Worm (Caenorhabditis elegans) whole organism, L2 larva: ENCODE results near the gene srh-129.

Experiments
- C34F6.9 ChIP-seq: fragments of 150-350 bp; optimal IDR thresholded peaks from 2 replicates; lab custom pipeline; 2014; ENCODE audit warnings: missing biosample characterization, missing genetic modification characterization
- Y55F3AM.14 ChIP-seq: fragments of 200-800 bp; sonication (Bioruptor generic); optimal IDR thresholded peaks from 2 replicates; lab custom pipeline; 2018; ENCODE audit warnings: mild to moderate bottlenecking, missing genetic modification characterization, missing compliant biosample characterization
- ZK546.5 ChIP-seq: sonication (generic microtip); optimal IDR thresholded peaks from 2 replicates; lab custom pipeline; 2017; ENCODE audit warnings: missing biosample characterization, missing genetic modification characterization
- alr-1 ChIP-seq: fragments of 150-350 bp; optimal IDR thresholded peaks from 2 replicates; lab custom pipeline; 2014; ENCODE audit warnings: missing biosample characterization, missing genetic modification characterization
- aly-2 ChIP-seq: fragments of 150-350 bp; optimal IDR thresholded peaks from 2 replicates; lab custom pipeline; 2014; ENCODE audit warnings: missing biosample characterization, missing genetic modification characterization
- ama-1 ChIP-seq: fragments of 150-350 bp; optimal IDR thresholded peaks from 2 replicates; lab custom pipeline; 2018; ENCODE audit warnings: inconsistent platforms
- blmp-1 ChIP-seq: sonication (generic microtip); optimal IDR thresholded peaks from 2 replicates; lab custom pipeline; 2017; ENCODE audit warnings: missing genetic modification characterization, mild to moderate bottlenecking, missing compliant biosample characterization, antibody characterized with exemption, moderate library complexity; ENCODE audit not compliant: insufficient read depth
- ceh-16 ChIP-seq: fragments of 150-350 bp; optimal IDR thresholded peaks from 2 replicates; lab custom pipeline; 2014; ENCODE audit warnings: missing biosample characterization, missing genetic modification characterization
- ceh-82 ChIP-seq: fragments of 150-350 bp; optimal IDR thresholded peaks from 2 replicates; lab custom pipeline; 2014; ENCODE audit warnings: missing biosample characterization, missing genetic modification characterization
- crh-2 ChIP-seq: sonication (generic microtip); optimal IDR thresholded peaks from 2 replicates; lab custom pipeline; 2017; ENCODE audit warnings: missing biosample characterization, missing genetic modification characterization
- dmd-4 ChIP-seq: sonication (generic microtip); optimal IDR thresholded peaks from 2 replicates; lab custom pipeline; 2017; ENCODE audit warnings: missing biosample characterization, missing genetic modification characterization
- egl-27 ChIP-seq: sonication (generic microtip); optimal IDR thresholded peaks from 3 replicates; lab custom pipeline; 2017; ENCODE audit warnings: missing biosample characterization, missing genetic modification reagents, missing genetic modification characterization
- elt-1 ChIP-seq: fragments of 150-350 bp; optimal IDR thresholded peaks from 2 replicates; lab custom pipeline; 2014; ENCODE audit warnings: missing biosample characterization, missing genetic modification characterization
- fos-1 ChIP-seq: fragments of 150-350 bp; optimal IDR thresholded peaks from 2 replicates; lab custom pipeline; 2014; ENCODE audit warnings: missing biosample characterization, missing genetic modification characterization
- gmeb-1 ChIP-seq: fragments of 150-350 bp; optimal IDR thresholded peaks from 2 replicates; lab custom pipeline; 2014; ENCODE audit warnings: missing biosample characterization, missing genetic modification characterization
- lin-11 ChIP-seq: fragments of 150-350 bp; sonication (generic microtip); optimal IDR thresholded peaks from 2 replicates; lab custom pipeline; 2014; ENCODE audit warnings: missing biosample characterization, missing genetic modification characterization, inconsistent platforms, mixed read lengths
- lin-13 ChIP-seq: fragments of 150-350 bp; optimal IDR thresholded peaks from 2 replicates; lab custom pipeline; 2014; ENCODE audit warnings: missing biosample characterization, missing genetic modification reagents, missing genetic modification characterization
- lin-39 ChIP-seq: fragments of 150-350 bp; optimal IDR thresholded peaks from 2 replicates; lab custom pipeline; 2014; ENCODE audit warnings: missing biosample characterization, missing genetic modification reagents, missing genetic modification characterization
- lsy-2 ChIP-seq, 2 experiments: fragments of 150-350 bp in 1 of 2; sonication (generic microtip) in 1 of 2; optimal IDR thresholded peaks; 2 replicates each; lab custom pipeline; 2014 to 2017; ENCODE audit warnings: missing biosample characterization in 2 of 2, missing genetic modification characterization in 2 of 2
- mab-5 ChIP-seq: fragments of 150-350 bp; optimal IDR thresholded peaks from 2 replicates; lab custom pipeline; 2014; ENCODE audit warnings: missing biosample characterization, missing genetic modification characterization
- nhr-11 ChIP-seq: fragments of 150-350 bp; optimal IDR thresholded peaks from 2 replicates; lab custom pipeline; 2014; ENCODE audit warnings: missing biosample characterization, missing genetic modification characterization
- nhr-12 ChIP-seq: fragments of 150-350 bp; optimal IDR thresholded peaks from 2 replicates; lab custom pipeline; 2014; ENCODE audit warnings: missing biosample characterization, missing genetic modification characterization
- nhr-129 ChIP-seq: fragments of 150-350 bp; optimal IDR thresholded peaks from 2 replicates; lab custom pipeline; 2014; ENCODE audit warnings: missing biosample characterization, missing genetic modification characterization
- nhr-21 ChIP-seq: fragments of 150-350 bp; optimal IDR thresholded peaks from 2 replicates; lab custom pipeline; 2014; ENCODE audit warnings: missing biosample characterization, missing genetic modification characterization
- nhr-23 ChIP-seq: fragments of 150-350 bp; optimal IDR thresholded peaks from 2 replicates; lab custom pipeline; 2014; ENCODE audit warnings: missing biosample characterization, missing genetic modification reagents, missing genetic modification characterization
- nhr-237 ChIP-seq: fragments of 150-350 bp; optimal IDR thresholded peaks from 2 replicates; lab custom pipeline; 2014; ENCODE audit warnings: missing biosample characterization, missing genetic modification characterization
- nhr-25 ChIP-seq: fragments of 150-350 bp; sonication (generic microtip); optimal IDR thresholded peaks from 3 replicates; lab custom pipeline; 2014; ENCODE audit warnings: missing biosample characterization, missing genetic modification characterization
- peb-1 ChIP-seq: fragments of 150-350 bp; optimal IDR thresholded peaks from 2 replicates; lab custom pipeline; 2014; ENCODE audit warnings: missing biosample characterization, missing genetic modification characterization
- sem-4 ChIP-seq: fragments of 150-350 bp; optimal IDR thresholded peaks from 2 replicates; lab custom pipeline; 2014; ENCODE audit warnings: missing biosample characterization, missing genetic modification reagents, missing genetic modification characterization
- skn-1 ChIP-seq: sonication (generic microtip); optimal IDR thresholded peaks from 2 replicates; lab custom pipeline; 2017; ENCODE audit warnings: missing biosample characterization, missing genetic modification characterization
- sma-3 ChIP-seq: sonication (generic microtip); optimal IDR thresholded peaks from 2 replicates; lab custom pipeline; 2016; ENCODE audit warnings: missing genetic modification reagents, missing genetic modification characterization, missing compliant biosample characterization
- snpc-4 ChIP-seq: fragments of 150-350 bp; optimal IDR thresholded peaks from 2 replicates; lab custom pipeline; 2014; ENCODE audit warnings: missing biosample characterization, missing genetic modification characterization
- unc-39 ChIP-seq: fragments of 150-350 bp; optimal IDR thresholded peaks from 2 replicates; lab custom pipeline; 2014; ENCODE audit warnings: missing biosample characterization, missing genetic modification characterization
- unc-55 ChIP-seq: fragments of 150-350 bp; sonication (generic microtip); optimal IDR thresholded peaks from 3 replicates; lab custom pipeline; 2014; ENCODE audit warnings: missing biosample characterization, missing genetic modification reagents, missing genetic modification characterization
- unc-62 ChIP-seq: fragments of 150-350 bp; optimal IDR thresholded peaks from 2 replicates; lab custom pipeline; 2014; ENCODE audit warnings: missing biosample characterization, missing genetic modification reagents, missing genetic modification characterization
- ztf-1 ChIP-seq: fragments of 200-800 bp; sonication (Bioruptor generic); conservative IDR thresholded peaks from 2 replicates; pipeline ENCODE4 v1.3.6; 2022; ENCODE audit warnings: missing genetic modification characterization, missing compliant biosample characterization
- ztf-4 ChIP-seq: fragments of 150-350 bp; optimal IDR thresholded peaks from 2 replicates; lab custom pipeline; 2014; ENCODE audit warnings: missing biosample characterization, missing genetic modification characterization

srh-129 gene

DNA sequence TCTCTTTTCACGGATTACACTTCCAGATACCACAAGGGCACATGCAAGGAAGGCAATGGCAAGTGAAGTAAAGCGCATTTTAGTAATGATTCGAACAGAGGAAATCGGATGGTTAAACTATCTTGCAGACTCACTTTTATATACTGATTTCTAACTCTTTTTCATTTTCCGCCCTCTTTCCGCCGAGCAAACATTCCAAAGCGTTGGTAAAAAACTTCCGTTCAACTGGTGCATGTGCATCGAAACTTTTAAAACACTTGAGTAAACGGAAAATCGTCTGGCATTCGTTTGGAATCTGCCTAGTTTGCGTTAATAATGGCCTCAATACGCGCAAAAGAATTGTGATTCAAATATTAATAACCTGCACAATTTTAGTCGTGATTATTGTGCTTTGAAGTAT is 21.0 kb upstream of the srh-129 start, which contains the start of gene abu-7:
Gene abu-7 (minus strand): TSS at position 101 of the 400 bp plus-strand sequence.
- no peak for TF ChIP-seq nhr-21 (tag; lab: Kevin White, UChicago)
- no peak for TF ChIP-seq mab-5 (tag; lab: Kevin White, UChicago)
- no peak for TF ChIP-seq unc-39 (tag; lab: Kevin White, UChicago)
- no peak for TF ChIP-seq C34F6.9 (tag; lab: Kevin White, UChicago)
- TF ChIP-seq crh-2 = no peak
- no peak for TF ChIP-seq nhr-237 (tag; lab: Kevin White, UChicago)
- no peak for TF ChIP-seq ztf-4 (tag; lab: Kevin White, UChicago)
- TF ChIP-seq gmeb-1 = no peak
- TF ChIP-seq unc-62 = no peak

DNA sequence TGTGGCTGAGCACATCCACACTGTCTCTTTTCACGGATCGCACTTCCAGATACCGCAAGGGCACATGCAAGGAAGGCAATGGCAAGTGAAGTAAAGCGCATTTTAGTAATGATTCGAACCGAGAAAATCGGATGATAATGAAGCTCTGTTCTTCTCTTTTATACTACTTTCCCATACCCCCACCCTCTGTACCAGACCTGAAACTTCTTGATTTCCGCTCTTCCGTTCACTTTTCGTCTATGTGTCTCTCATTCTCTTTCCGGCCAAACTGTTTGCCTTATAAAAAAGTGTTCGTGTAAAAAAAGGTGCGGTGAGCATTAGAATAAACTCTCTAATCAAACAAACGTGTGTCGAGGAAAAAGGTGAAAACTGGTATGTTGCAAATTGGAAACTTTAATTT is 18.1 kb upstream of the srh-129 start, which contains the start of gene abu-6:
Gene abu-6 (minus strand): TSS at position 101 of the 400 bp plus-strand sequence.
- no peak for TF ChIP-seq nhr-25 (tag; lab: Kevin White, UChicago)
- TF ChIP-seq lsy-2 (tag; optimal IDR thresholded peaks at IDR 0.05; lab: Kevin White, UChicago) = no peak
- TF ChIP-seq nhr-11 = no peak
- no peak for TF ChIP-seq crh-2
- TF ChIP-seq ztf-1 = no peak
- TF ChIP-seq lin-39 (tag; lab: Kevin White, UChicago) = no peak

DNA sequence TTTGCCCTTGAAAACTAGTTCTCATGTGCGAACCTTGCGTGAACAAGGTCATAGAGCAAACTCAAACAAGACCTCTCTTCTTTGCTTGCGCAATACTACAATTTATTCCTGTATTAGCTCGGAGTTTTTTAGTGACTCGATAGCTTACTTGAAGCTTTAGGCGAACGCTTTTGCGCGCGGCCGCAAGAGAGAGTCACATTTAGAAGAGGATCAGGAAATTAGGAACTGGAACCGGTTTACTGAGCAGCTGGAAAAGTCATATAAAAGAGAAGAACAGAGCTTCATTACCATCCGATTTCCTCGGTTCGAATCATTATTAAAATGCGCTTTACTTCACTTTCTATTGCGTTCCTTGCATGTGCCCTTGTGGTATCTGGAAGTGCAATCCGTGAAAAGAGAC is 14.6 kb upstream of the srh-129 start, which contains the start of gene abu-15:
Gene abu-15 (plus strand): TSS at position 301 of the 400 bp plus-strand sequence.
- no peak for TF ChIP-seq unc-62
- no peak for TF ChIP-seq nhr-12 (tag; lab: Kevin White, UChicago)
- TF ChIP-seq Y55F3AM.14 (GFP tag; lab: Kevin White, UChicago) = no peak
- no peak for TF ChIP-seq lin-39 (tag; lab: Kevin White, UChicago)
- no peak for TF ChIP-seq elt-1 (tag; lab: Kevin White, UChicago)
- no peak for TF ChIP-seq lsy-2 (tag; optimal IDR thresholded peaks at IDR 0.05; lab: Kevin White, UChicago)
- TF ChIP-seq ztf-4 (tag; lab: Kevin White, UChicago) = no peak
- no peak for TF ChIP-seq skn-1 (tag; lab: Kevin White, UChicago)
- no peak for TF ChIP-seq mab-5 (tag; lab: Kevin White, UChicago)
- TF ChIP-seq alr-1 (tag; lab: Kevin White, UChicago) = no peak
- TF ChIP-seq egl-27 (tag; lab: Kevin White, UChicago) = no peak
- TF ChIP-seq nhr-129 (tag; lab: Kevin White, UChicago) = no peak

DNA sequence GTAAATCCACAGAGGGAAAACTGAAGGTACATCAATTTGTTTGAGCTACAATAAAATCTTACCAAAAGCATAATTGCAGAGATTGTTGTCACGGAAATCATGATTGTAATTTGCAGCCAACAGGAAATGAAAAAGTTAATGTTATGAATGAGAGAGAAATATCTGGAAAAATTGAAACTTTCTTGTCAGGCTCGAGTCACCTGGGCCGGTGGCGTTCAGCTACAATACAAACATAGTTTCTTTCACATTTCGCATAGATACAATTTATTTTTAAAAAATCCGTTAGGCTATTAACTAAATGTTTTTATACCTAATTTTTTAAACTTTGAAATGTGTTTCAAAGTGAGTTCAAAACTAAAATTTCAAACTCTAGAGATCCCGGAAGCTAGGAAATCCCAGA is 14.0 kb upstream of the srh-129 start, which contains the start of gene srx-39:
Gene srx-39 (minus strand): TSS at position 101 of the 400 bp plus-strand sequence.
- TF ChIP-seq ceh-16 = no peak
- no peak for TF ChIP-seq lin-13
- TF ChIP-seq lsy-2 (tag; optimal IDR thresholded peaks at IDR 0.05; lab: Kevin White, UChicago) = no peak
- no peak for TF ChIP-seq nhr-23 (tag; lab: Kevin White, UChicago)
- no peak for TF ChIP-seq fos-1
- no peak for TF ChIP-seq ama-1
- TF ChIP-seq sem-4 (tag; lab: Kevin White, UChicago) = no peak
- TF ChIP-seq nhr-21 (tag; lab: Kevin White, UChicago) = no peak
- TF ChIP-seq nhr-12 (tag; lab: Kevin White, UChicago) = no peak
- TF ChIP-seq lin-11 = no peak
- no peak for TF ChIP-seq nhr-11
- TF ChIP-seq snpc-4 (tag; lab: Kevin White, UChicago) = no peak
- TF ChIP-seq peb-1 (tag; lab: Kevin White, UChicago) = no peak
- no peak for TF ChIP-seq C34F6.9 (tag; lab: Kevin White, UChicago)
- TF ChIP-seq unc-62 = no peak
- no peak for TF ChIP-seq blmp-1
- TF ChIP-seq ZK546.5 = no peak

DNA sequence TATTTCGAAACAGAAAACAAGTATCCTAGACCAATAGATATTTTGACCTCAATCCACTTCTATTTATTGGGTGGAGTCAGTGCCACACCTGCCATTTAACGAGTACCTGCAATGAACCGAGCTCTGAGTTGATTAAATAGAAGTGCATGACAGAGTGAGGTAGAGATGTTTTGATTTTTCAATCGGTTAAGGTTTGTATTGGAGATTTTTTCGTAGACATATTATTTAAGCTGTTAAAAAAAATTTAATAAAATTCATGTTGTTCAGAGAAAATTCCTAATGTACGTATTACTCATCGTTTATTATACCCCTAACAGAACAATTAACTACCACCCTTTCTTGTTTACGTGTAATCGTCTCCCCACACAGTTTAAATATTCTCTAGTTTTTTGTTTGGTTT is 11.8 kb upstream of the srh-129 start, which contains the start of gene srx-38:
Gene srx-38 (minus strand): TSS at position 101 of the 400 bp plus-strand sequence.
- TF ChIP-seq dmd-4 (tag; lab: Kevin White, UChicago) = no peak
- no peak for TF ChIP-seq egl-27 (tag; lab: Kevin White, UChicago)

DNA sequence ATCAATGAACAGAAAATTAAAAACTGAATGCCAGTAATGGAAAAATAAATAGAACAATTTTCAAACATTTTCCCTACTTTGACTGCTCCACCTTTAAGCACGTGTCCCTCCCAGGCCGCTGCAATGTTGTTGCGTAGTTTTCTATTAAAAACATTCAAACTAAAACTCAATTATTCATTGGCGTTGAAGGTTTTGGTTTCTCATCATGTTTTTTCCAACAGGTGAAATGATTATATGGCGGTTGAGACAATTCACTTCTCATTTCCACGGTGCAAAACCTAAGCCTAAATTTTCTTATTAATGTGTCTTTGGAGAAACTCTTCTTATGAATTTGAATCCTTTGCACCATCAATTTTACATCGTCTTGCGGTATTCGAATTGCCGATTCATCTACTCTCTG is 7.2 kb upstream of the srh-129 start, which contains the start of gene srh-130:
Gene srh-130 (plus strand): TSS at position 301 of the 400 bp plus-strand sequence.
- TF ChIP-seq crh-2 = no peak
- no peak for TF ChIP-seq nhr-23 (tag; lab: Kevin White, UChicago)
- no peak for TF ChIP-seq ceh-82 (tag; lab: Kevin White, UChicago)
- TF ChIP-seq alr-1 (tag; lab: Kevin White, UChicago) = no peak
- TF ChIP-seq gmeb-1 = no peak
- no peak for TF ChIP-seq unc-39 (tag; lab: Kevin White, UChicago)
- TF ChIP-seq lsy-2 (tag; optimal IDR thresholded peaks at IDR 0.05; lab: Kevin White, UChicago) = no peak
- no peak for TF ChIP-seq ZK546.5
- TF ChIP-seq lin-39 (tag; lab: Kevin White, UChicago) = no peak
- no peak for TF ChIP-seq sma-3
- TF ChIP-seq unc-55 (GFP tag; lab: Kevin White, UChicago) = no peak
- TF ChIP-seq nhr-12 (tag; lab: Kevin White, UChicago) = no peak
- no peak for TF ChIP-seq aly-2
